Fruit fly (Drosophila melanogaster) whole organism, pupa: Measurements from ENCODE around the gene CG13070.

ENCODE experiments used
- CG10348 ChIP-seq: fragments of 200-800 bp; sonication (Bioruptor generic); IDR thresholded peaks from 2 replicates; pipeline ENCODE4 v1.3.6; 2022; ENCODE audit warnings: missing biosample characterization, missing genetic modification characterization
- CG13204 ChIP-seq: fragments of 200-800 bp; sonication (Bioruptor generic); optimal IDR thresholded peaks from 2 replicates; lab custom pipeline; 2018; ENCODE audit warnings: missing biosample characterization, mild to moderate bottlenecking, missing genetic modification characterization, moderate library complexity
- CG15710 ChIP-seq: fragments of 200-800 bp; sonication (Bioruptor generic); optimal IDR thresholded peaks from 2 replicates; lab custom pipeline; 2018; ENCODE audit warnings: missing biosample characterization, mild to moderate bottlenecking, missing genetic modification characterization, moderate library complexity
- CG34367 ChIP-seq: fragments of 200-800 bp; sonication (Bioruptor generic); optimal IDR thresholded peaks from 2 replicates; lab custom pipeline; 2018; ENCODE audit warnings: missing biosample characterization, mild to moderate bottlenecking, missing genetic modification characterization
- CG8159 ChIP-seq: fragments of 200-800 bp; sonication (Bioruptor generic); optimal IDR thresholded peaks from 3 replicates; lab custom pipeline; 2018; ENCODE audit warnings: missing biosample characterization, mild to moderate bottlenecking, missing genetic modification characterization, moderate library complexity
- Snoo ChIP-seq: fragments of 200-800 bp; sonication (Bioruptor generic); optimal IDR thresholded peaks from 3 replicates; lab custom pipeline; 2017; ENCODE audit warnings: missing biosample characterization, mild to moderate bottlenecking, missing genetic modification characterization, inconsistent platforms
- fd96Ca ChIP-seq: fragments of 200-800 bp; sonication (Bioruptor generic); IDR thresholded peaks from 3 replicates; pipeline ENCODE4 v1.3.6; 2022; ENCODE audit warnings: missing biosample characterization, missing genetic modification characterization
- rn ChIP-seq: fragments of 200-800 bp; sonication (Bioruptor generic); IDR thresholded peaks from 2 replicates; pipeline ENCODE4 v1.3.6; 2022; ENCODE audit warnings: missing biosample characterization, missing genetic modification characterization

- TF ChIP-seq CG8159 (tag; lab: Kevin White, UChicago) (peak; percentile 82), CG15710 (tag; lab: Kevin White, UChicago) (peak; percentile 76), Snoo (tag; lab: Kevin White, UChicago) (no peak), rn (no peak), CG10348 (GFP tag; lab: Robert Waterston, UW) (no peak), CG13204 (GFP tag; lab: Kevin White, UChicago) (peak; percentile 31), fd96Ca (GFP tag; lab: Robert Waterston, UW) (no peak), CG34367 (tag; lab: Kevin White, UChicago) (peak; percentile 70)
Measured at dm6 chr3L:16259552-16259951, 3.6 kb upstream of the CG13070 start, which contains the start of gene CG13053.
